Worm (Caenorhabditis elegans) whole organism, L4/young adult: ENCODE results near the gene grsp-4.

Experiments used
- W03F9.2 ChIP-seq: fragments of 150-350 bp; optimal IDR thresholded peaks from 2 replicates; lab custom pipeline; 2014; ENCODE audit warnings: missing biosample characterization, missing genetic modification characterization
- dao-5 ChIP-seq: sonication (generic microtip); optimal IDR thresholded peaks from 2 replicates; lab custom pipeline; 2016; ENCODE audit warnings: missing genotype, missing genetic modification characterization, moderate library complexity, missing compliant biosample characterization
- him-1 ChIP-seq: sonication (generic microtip); optimal IDR thresholded peaks from 2 replicates; lab custom pipeline; 2016; ENCODE audit warnings: missing genotype, missing genetic modification reagents, missing genetic modification characterization, missing compliant biosample characterization

Gene grsp-4

DNA sequence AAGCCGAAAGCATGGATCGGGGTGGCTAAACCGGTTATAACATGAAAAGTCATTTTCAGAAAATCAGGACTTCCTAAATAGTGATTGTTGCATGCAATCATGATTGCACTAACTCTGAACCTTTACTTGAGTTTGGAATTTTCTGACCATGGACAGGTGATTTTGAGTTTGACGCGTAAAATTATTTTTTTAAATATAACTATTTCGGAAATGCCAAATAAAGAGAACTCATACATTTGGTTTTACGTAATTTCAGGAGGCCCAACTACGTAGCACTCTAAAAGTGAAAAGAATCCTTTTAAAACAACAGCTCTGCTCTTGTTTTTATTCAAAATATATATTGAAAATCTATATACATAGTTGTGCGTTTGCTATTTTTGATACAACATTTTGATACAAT, 27.0 kb downstream of the grsp-4 start, which contains the start of gene srh-234:
srh-234 (minus strand) TSS at position 101 of the 400 bp plus-strand sequence.
- TF ChIP-seq dao-5 (tag; lab: Kevin White, UChicago), result no peak
- no peak for TF ChIP-seq him-1 (tag; lab: Kevin White, UChicago)
- TF ChIP-seq W03F9.2, result no peak

DNA sequence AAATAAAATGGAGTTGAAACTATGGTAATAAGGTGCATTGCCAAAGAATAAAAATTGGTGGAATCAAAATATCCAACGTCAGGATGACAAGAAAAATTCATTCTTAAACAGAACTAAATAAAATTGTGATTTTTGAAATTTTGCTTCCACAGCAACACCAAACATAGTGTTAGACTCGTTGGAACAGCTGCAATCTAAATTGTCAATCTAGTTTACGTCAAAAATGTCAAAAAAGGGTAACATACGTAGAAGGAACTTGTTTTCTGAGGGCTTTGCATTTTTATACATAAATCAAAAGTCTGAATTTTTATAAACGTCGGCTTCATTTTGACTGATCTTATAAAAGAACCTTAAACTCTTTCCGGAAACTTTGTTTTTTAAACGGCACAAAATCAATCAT, 28.8 kb downstream of the grsp-4 start, which contains the start of gene srh-200:
srh-200 (minus strand) TSS at position 101 of the 400 bp plus-strand sequence.
- TF ChIP-seq W03F9.2, result no peak
- no peak for TF ChIP-seq dao-5 (tag; lab: Kevin White, UChicago)
- no peak for TF ChIP-seq him-1 (tag; lab: Kevin White, UChicago)

DNA sequence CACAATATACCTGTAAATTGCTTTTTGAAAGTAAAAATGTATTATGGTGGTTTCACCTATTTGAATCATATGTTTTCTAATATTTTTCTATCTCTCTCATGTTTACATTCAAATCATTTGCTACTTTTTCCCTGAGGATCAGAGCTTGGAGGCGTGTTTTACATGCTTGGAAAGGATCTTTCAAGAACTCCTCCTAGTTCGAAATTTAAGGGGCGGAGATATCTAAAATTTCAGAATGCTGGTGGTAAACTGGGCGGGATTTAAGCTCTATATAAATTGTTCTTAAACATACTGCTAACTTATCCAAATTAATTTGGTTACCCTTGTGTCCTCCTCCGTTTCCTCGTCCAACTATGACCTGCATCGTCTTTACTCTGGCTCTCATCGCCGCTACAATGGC, 43.2 kb downstream of the grsp-4 start, which contains the start of gene C12D5.5:
C12D5.5 (plus strand) TSS at position 301 of the 400 bp plus-strand sequence.
- TF ChIP-seq W03F9.2 (no peak), dao-5 (tag; lab: Kevin White, UChicago) (no peak)

ce11 chrV:7672258-7672657, 47.5 kb downstream of the grsp-4 start, which contains the start of gene C12D5.4:
Gene C12D5.4 (plus strand): TSS chrV:7672558.
- TF ChIP-seq him-1 (tag; lab: Kevin White, UChicago) (no peak), dao-5 (tag; lab: Kevin White, UChicago) (no peak), W03F9.2 (no peak)

DNA sequence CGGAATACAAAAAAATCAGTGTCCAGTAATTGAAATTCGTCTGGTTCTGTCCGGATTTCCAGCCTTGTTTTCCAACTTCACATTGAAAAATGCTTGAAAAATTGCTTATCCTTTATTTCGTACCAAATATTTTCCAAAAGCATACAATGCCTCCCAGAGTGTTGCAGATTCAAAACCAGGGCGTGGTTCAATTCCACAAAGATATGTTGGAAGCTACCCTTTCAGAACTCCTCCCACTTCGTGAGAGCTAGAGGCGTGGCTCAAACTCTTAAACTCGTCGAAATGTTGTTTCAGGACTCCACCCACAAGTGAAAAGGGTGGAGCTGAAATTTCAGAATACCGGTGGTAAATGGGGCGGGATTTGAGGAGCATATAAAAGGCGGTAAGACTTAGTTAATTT, 51.2 kb downstream of the grsp-4 start, which contains the start of gene C12D5.3:
C12D5.3 (plus strand) TSS at position 301 of the 400 bp plus-strand sequence.
- TF ChIP-seq him-1 (tag; lab: Kevin White, UChicago) (no peak), dao-5 (tag; lab: Kevin White, UChicago) (no peak), W03F9.2 (no peak)
